Worm (Caenorhabditis elegans) whole organism, mixed stage, embryonic: ENCODE measurements around the gene ttr-11.

Experiments
- M03D4.4 ChIP-seq: sonication (generic microtip); optimal IDR thresholded peaks from 2 replicates; lab custom pipeline; 2017; ENCODE audit warnings: mild to moderate bottlenecking, missing genetic modification characterization, missing compliant biosample characterization
- bed-3 ChIP-seq: fragments of 200-800 bp; sonication (Bioruptor generic); optimal IDR thresholded peaks from 3 replicates; lab custom pipeline; 2018; ENCODE audit warnings: mild to moderate bottlenecking, missing genetic modification characterization, moderate library complexity, missing compliant biosample characterization
- blmp-1 ChIP-seq: fragments of 150-350 bp; optimal IDR thresholded peaks from 2 replicates; lab custom pipeline; 2014; ENCODE audit warnings: missing biosample characterization, missing genetic modification characterization
- ceh-39 ChIP-seq: fragments of 150-350 bp; optimal IDR thresholded peaks from 2 replicates; lab custom pipeline; 2014; ENCODE audit warnings: missing biosample characterization, missing genetic modification characterization
- ceh-43 ChIP-seq: fragments of 200-800 bp; sonication (Bioruptor generic); optimal IDR thresholded peaks from 2 replicates; lab custom pipeline; 2018; ENCODE audit warnings: mild to moderate bottlenecking, missing genetic modification characterization, moderate library complexity, missing compliant biosample characterization
- ceh-83 ChIP-seq: fragments of 200-800 bp; sonication (Bioruptor generic); optimal IDR thresholded peaks from 2 replicates; lab custom pipeline; 2018; ENCODE audit warnings: mild to moderate bottlenecking, missing genetic modification characterization, missing compliant biosample characterization
- ces-1 ChIP-seq: fragments of 150-350 bp; optimal IDR thresholded peaks from 2 replicates; lab custom pipeline; 2014; ENCODE audit warnings: missing biosample characterization, missing genetic modification reagents, missing genetic modification characterization
- cnd-1 ChIP-seq: fragments of 200-800 bp; sonication (Bioruptor generic); optimal IDR thresholded peaks from 2 replicates; lab custom pipeline; 2018; ENCODE audit warnings: mild to moderate bottlenecking, missing genetic modification characterization, missing compliant biosample characterization
- drap-1 ChIP-seq: fragments of 200-800 bp; sonication (Bioruptor generic); optimal IDR thresholded peaks from 3 replicates; lab custom pipeline; 2018; ENCODE audit warnings: mild to moderate bottlenecking, missing genetic modification characterization, missing compliant biosample characterization
- elt-1 ChIP-seq: sonication (generic microtip); optimal IDR thresholded peaks from 2 replicates; lab custom pipeline; 2017; ENCODE audit warnings: missing genetic modification characterization, mild to moderate bottlenecking, missing compliant biosample characterization, antibody characterized with exemption, moderate library complexity, borderline replicate concordance; ENCODE audit not compliant: insufficient read depth
- elt-3 ChIP-seq: fragments of 150-350 bp; optimal IDR thresholded peaks from 2 replicates; lab custom pipeline; 2014; ENCODE audit warnings: missing biosample characterization, missing genetic modification characterization
- flh-1 ChIP-seq: fragments of 200-800 bp; sonication (Bioruptor generic); optimal IDR thresholded peaks from 2 replicates; lab custom pipeline; 2018; ENCODE audit warnings: mild to moderate bottlenecking, missing genetic modification characterization, moderate library complexity, missing compliant biosample characterization
- ham-2 ChIP-seq: fragments of 200-800 bp; sonication (Bioruptor generic); optimal IDR thresholded peaks from 2 replicates; lab custom pipeline; 2018; ENCODE audit warnings: mild to moderate bottlenecking, missing genetic modification characterization, missing compliant biosample characterization
- lin-13 ChIP-seq: fragments of 150-350 bp; optimal IDR thresholded peaks from 2 replicates; lab custom pipeline; 2014; ENCODE audit warnings: missing biosample characterization, missing genetic modification characterization
- lin-32 ChIP-seq: fragments of 200-800 bp; sonication (Bioruptor generic); optimal IDR thresholded peaks from 2 replicates; lab custom pipeline; 2018; ENCODE audit warnings: mild to moderate bottlenecking, missing genetic modification characterization, missing compliant biosample characterization
- lsy-2 ChIP-seq: fragments of 150-350 bp; optimal IDR thresholded peaks from 2 replicates; lab custom pipeline; 2014; ENCODE audit warnings: missing biosample characterization, missing genetic modification characterization
- mab-5 ChIP-seq: fragments of 150-350 bp; optimal IDR thresholded peaks from 2 replicates; lab custom pipeline; 2014; ENCODE audit warnings: missing biosample characterization, missing genetic modification characterization
- mls-2 ChIP-seq: sonication (generic microtip); optimal IDR thresholded peaks from 2 replicates; lab custom pipeline; 2016; ENCODE audit warnings: mild to moderate bottlenecking, missing genetic modification characterization, moderate library complexity, missing compliant biosample characterization
- nhr-12 ChIP-seq: fragments of 150-350 bp; optimal IDR thresholded peaks from 2 replicates; lab custom pipeline; 2014; ENCODE audit warnings: missing biosample characterization, missing genetic modification characterization
- nhr-2 ChIP-seq: fragments of 150-350 bp; optimal IDR thresholded peaks from 2 replicates; lab custom pipeline; 2014; ENCODE audit warnings: missing biosample characterization, missing genetic modification characterization
- nhr-237 ChIP-seq: fragments of 150-350 bp; optimal IDR thresholded peaks from 2 replicates; lab custom pipeline; 2014; ENCODE audit warnings: missing biosample characterization, missing genetic modification characterization
- nhr-28 ChIP-seq: fragments of 150-350 bp; optimal IDR thresholded peaks from 2 replicates; lab custom pipeline; 2014; ENCODE audit warnings: missing biosample characterization, missing genetic modification characterization
- nhr-76 ChIP-seq: sonication (generic microtip); optimal IDR thresholded peaks from 2 replicates; lab custom pipeline; 2017; ENCODE audit warnings: missing biosample characterization, missing genetic modification characterization
- pha-4 ChIP-seq: fragments of 150-350 bp; optimal IDR thresholded peaks from 2 replicates; lab custom pipeline; 2018; ENCODE audit warnings: missing biosample characterization, missing genetic modification reagents, missing genetic modification characterization
- sem-2 ChIP-seq: fragments of 200-800 bp; sonication (Bioruptor generic); optimal IDR thresholded peaks from 2 replicates; lab custom pipeline; 2018; ENCODE audit warnings: mild to moderate bottlenecking, missing genetic modification characterization, missing compliant biosample characterization
- snpc-4 ChIP-seq: fragments of 150-350 bp; optimal IDR thresholded peaks from 2 replicates; lab custom pipeline; 2014; ENCODE audit warnings: missing biosample characterization, missing genetic modification characterization
- sptf-1 ChIP-seq: sonication (generic microtip); optimal IDR thresholded peaks from 2 replicates; lab custom pipeline; 2017; ENCODE audit warnings: mild to moderate bottlenecking, missing genetic modification characterization, moderate library complexity, missing compliant biosample characterization
- tbx-8 ChIP-seq: fragments of 200-800 bp; sonication (Bioruptor generic); optimal IDR thresholded peaks from 2 replicates; lab custom pipeline; 2018; ENCODE audit warnings: mild to moderate bottlenecking, missing genetic modification characterization, moderate library complexity, missing compliant biosample characterization
- unc-39 ChIP-seq: fragments of 150-350 bp; optimal IDR thresholded peaks from 2 replicates; lab custom pipeline; 2014; ENCODE audit warnings: missing biosample characterization, missing genetic modification characterization
- unc-62 ChIP-seq: fragments of 150-350 bp; optimal IDR thresholded peaks from 2 replicates; lab custom pipeline; 2014; ENCODE audit warnings: missing biosample characterization, missing genetic modification reagents, missing genetic modification characterization
- zip-8 ChIP-seq: fragments of 150-350 bp; optimal IDR thresholded peaks from 2 replicates; lab custom pipeline; 2014; ENCODE audit warnings: missing biosample characterization, missing genetic modification characterization
- ztf-11 ChIP-seq: fragments of 150-350 bp; optimal IDR thresholded peaks from 2 replicates; lab custom pipeline; 2014; ENCODE audit warnings: missing biosample characterization, missing genetic modification characterization

The ttr-11 gene

ce11 chrV:20603014-20603413 is at the start of gene ttr-11:
ttr-11 (plus strand) TSS chrV:20603314.
- TF ChIP-seq nhr-2 (tag; lab: Kevin White, UChicago) (no peak), ztf-11 (tag; lab: Kevin White, UChicago) (no peak), snpc-4 (tag; lab: Kevin White, UChicago) (no peak), M03D4.4 (no peak), unc-39 (tag; lab: Kevin White, UChicago) (no peak), lin-32 (GFP tag; lab: Kevin White, UChicago) (no peak), ham-2 (GFP tag; lab: Kevin White, UChicago) (no peak), pha-4 (no peak), elt-3 (no peak), drap-1 (GFP tag; lab: Kevin White, UChicago) (no peak), ceh-43 (GFP tag; lab: Kevin White, UChicago) (no peak), sem-2 (no peak), nhr-237 (tag; lab: Kevin White, UChicago) (no peak), lsy-2 (tag; lab: Kevin White, UChicago) (no peak), cnd-1 (no peak), mab-5 (tag; lab: Kevin White, UChicago) (no peak), nhr-28 (no peak)

- TF ChIP-seq elt-3 (no peak), ztf-11 (tag; lab: Kevin White, UChicago) (no peak), nhr-2 (tag; lab: Kevin White, UChicago) (no peak), ceh-83 (GFP tag; lab: Kevin White, UChicago) (no peak), flh-1 (no peak), lsy-2 (tag; lab: Kevin White, UChicago) (no peak), blmp-1 (tag; lab: Kevin White, UChicago) (no peak), nhr-12 (no peak), ces-1 (GFP tag; lab: Kevin White, UChicago) (no peak), ceh-43 (GFP tag; lab: Kevin White, UChicago) (no peak), nhr-76 (tag; lab: Kevin White, UChicago) (no peak), pha-4 (no peak), ceh-39 (tag; lab: Kevin White, UChicago) (no peak), lin-13 (no peak), tbx-8 (GFP tag; lab: Kevin White, UChicago) (no peak), lin-32 (GFP tag; lab: Kevin White, UChicago) (no peak), nhr-237 (tag; lab: Kevin White, UChicago) (no peak), snpc-4 (tag; lab: Kevin White, UChicago) (no peak), sptf-1 (tag; lab: Kevin White, UChicago) (no peak), bed-3 (GFP tag; lab: Kevin White, UChicago) (no peak)
These were observed 48.0 kb upstream of the ttr-11 start, which contains the start of gene Y38H6C.21 for ce11 chrV:20555120-20555519. Y38H6C.21 (minus strand) TSS chrV:20555267.

DNA sequence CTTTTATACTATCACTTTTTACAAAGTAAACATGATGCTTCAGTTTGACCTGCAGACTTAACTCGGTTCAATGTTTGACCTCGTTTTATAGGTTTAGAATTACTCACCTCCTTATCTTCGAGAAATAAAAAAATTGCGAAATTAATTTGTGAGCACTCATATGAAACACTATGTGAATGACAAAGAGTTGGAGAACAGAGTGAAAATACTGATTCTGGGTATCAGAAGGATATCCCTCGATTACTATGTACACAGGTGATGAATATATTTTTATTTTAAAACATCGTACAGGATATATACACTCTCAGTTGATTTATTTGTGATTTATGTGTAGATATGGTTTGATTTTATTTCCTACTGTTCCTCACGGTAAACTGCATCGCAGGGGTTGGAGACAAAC is 46.9 kb upstream of the ttr-11 start, which contains the start of gene Y38H6C.23:
TSS of gene Y38H6C.23 (minus strand) at position 101 of the 400 bp plus-strand sequence.
- TF ChIP-seq ceh-39 (tag; lab: Kevin White, UChicago) (no peak), nhr-2 (tag; lab: Kevin White, UChicago) (no peak)

ce11 chrV:20558270-20558669 is 44.8 kb upstream of the ttr-11 start, which contains the start of gene abf-4:
abf-4 (minus strand) TSS chrV:20558370.
- TF ChIP-seq nhr-12 (no peak), bed-3 (GFP tag; lab: Kevin White, UChicago) (no peak), ceh-39 (tag; lab: Kevin White, UChicago) (no peak), blmp-1 (tag; lab: Kevin White, UChicago) (no peak), elt-1 (no peak), sptf-1 (tag; lab: Kevin White, UChicago) (no peak), nhr-237 (tag; lab: Kevin White, UChicago) (no peak), mls-2 (no peak), pha-4 (no peak), unc-39 (tag; lab: Kevin White, UChicago) (no peak), unc-62 (GFP tag; lab: Kevin White, UChicago) (no peak), flh-1 (no peak), lin-13 (no peak), zip-8 (no peak), ztf-11 (tag; lab: Kevin White, UChicago) (no peak), ces-1 (GFP tag; lab: Kevin White, UChicago) (no peak), elt-3 (no peak), mab-5 (tag; lab: Kevin White, UChicago) (no peak), drap-1 (GFP tag; lab: Kevin White, UChicago) (no peak), ceh-83 (GFP tag; lab: Kevin White, UChicago) (no peak)
